Worm (Caenorhabditis elegans) whole organism, midembryonic: Measurements from ENCODE around the gene ppm-1.A.

ENCODE experiments used
- T22C8.4 ChIP-seq: fragments of 200-800 bp; sonication (Bioruptor generic); IDR thresholded peaks from 2 replicates; pipeline ENCODE4 v1.3.6; 2022; ENCODE audit warnings: missing genetic modification characterization, missing compliant biosample characterization
- flt-1 ChIP-seq: fragments of 200-800 bp; sonication (Bioruptor generic); IDR thresholded peaks from 2 replicates; pipeline ENCODE4 v1.3.6; 2022; ENCODE audit warnings: missing genetic modification characterization, missing compliant biosample characterization
- klf-2 ChIP-seq: fragments of 200-800 bp; sonication (Bioruptor generic); conservative IDR thresholded peaks from 2 replicates; pipeline ENCODE4 v1.3.6; 2022; ENCODE audit warnings: missing genetic modification reagents, missing genetic modification characterization, missing compliant biosample characterization
- med-1 ChIP-seq: sonication (generic microtip); optimal IDR thresholded peaks from 2 replicates; lab custom pipeline; 2017; ENCODE audit warnings: missing genetic modification characterization, mild to moderate bottlenecking, missing compliant biosample characterization, antibody characterized with exemption, missing genetic modification reagents; ENCODE audit not compliant: insufficient read depth
- ztf-23 ChIP-seq: fragments of 200-800 bp; sonication (Bioruptor generic); IDR thresholded peaks from 2 replicates; pipeline ENCODE4 v1.3.6; 2022; ENCODE audit warnings: missing genetic modification reagents, missing genetic modification characterization, missing compliant biosample characterization
- ztf-29 ChIP-seq: fragments of 200-800 bp; sonication (Bioruptor generic); IDR thresholded peaks from 2 replicates; pipeline ENCODE4 v1.3.6; 2022; ENCODE audit warnings: missing genetic modification reagents, missing genetic modification characterization, missing compliant biosample characterization

- TF ChIP-seq klf-2 (GFP tag; lab: Robert Waterston, UW) = no peak
- no peak for TF ChIP-seq flt-1 (GFP tag; lab: Robert Waterston, UW)
- TF ChIP-seq ztf-23 = no peak
- no peak for TF ChIP-seq ztf-29
- TF ChIP-seq med-1 = no peak
- TF ChIP-seq T22C8.4 (GFP tag; lab: Robert Waterston, UW) = no peak
Measured at ce11 chrV:10508855-10509254, 27.3 kb downstream of the ppm-1.A start, which contains the start of gene C35A5.6.
